Fruit fly (Drosophila melanogaster): ENCODE data around the gene Las.

DNA sequence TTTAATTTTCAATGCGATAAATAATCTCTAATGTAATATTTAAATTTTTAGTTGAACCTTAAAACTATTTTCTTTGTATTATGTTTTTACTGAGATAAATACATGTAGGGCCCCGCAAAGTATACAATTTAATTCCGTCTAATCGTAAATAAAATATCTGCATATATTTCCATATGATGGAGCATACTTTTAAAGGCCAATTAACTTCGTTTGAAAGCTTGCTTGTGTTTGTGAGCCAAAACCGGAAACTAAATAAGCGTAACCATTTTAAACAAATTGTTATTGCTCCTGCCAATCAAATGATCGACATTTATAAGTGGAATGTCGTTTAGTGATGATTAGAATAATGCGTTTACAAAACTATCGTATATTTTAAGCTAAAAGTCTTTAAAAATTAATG, 21.4 kb downstream of the Las start:
- no peak for TF ChIP-seq CG4496 (GFP tag; IDR thresholded peaks at IDR 0.05)
- no peak for TF ChIP-seq D1 (tag; optimal IDR thresholded peaks at IDR 0.05)
- no peak for TF ChIP-seq CG15710 (tag; optimal IDR thresholded peaks at IDR 0.05)
- TF ChIP-seq Pif1B (GFP tag; optimal IDR thresholded peaks at IDR 0.05) = no peak
- TF ChIP-seq CG32121 (GFP tag; IDR thresholded peaks at IDR 0.05) = no peak
- no peak for TF ChIP-seq fd96Ca (GFP tag; IDR thresholded peaks at IDR 0.05)
- no peak for TF ChIP-seq CG8301 (tag; optimal IDR thresholded peaks at IDR 0.05)
- no peak for TF ChIP-seq CG14655 (GFP tag; optimal IDR thresholded peaks at IDR 0.05)
- no peak for TF ChIP-seq Snoo (tag; optimal IDR thresholded peaks at IDR 0.05)
- TF ChIP-seq CG17806 (tag; optimal IDR thresholded peaks at IDR 0.05) = no peak
- TF ChIP-seq gl (tag; optimal IDR thresholded peaks at IDR 0.05) = no peak
- TF ChIP-seq CG9948 (tag; optimal IDR thresholded peaks at IDR 0.05) = no peak
